Fruit fly (Drosophila melanogaster) whole organism, adult: ENCODE data around the gene f.

Experiments
- Clk ChIP-seq: fragments of 200-800 bp; sonication (Bioruptor generic); optimal IDR thresholded peaks from 2 replicates; lab custom pipeline; 2017; ENCODE audit warnings: missing biosample characterization, missing genetic modification characterization
- Hr96 ChIP-seq: fragments of 200-800 bp; sonication (Bioruptor generic); optimal IDR thresholded peaks from 2 replicates; lab custom pipeline; 2016; ENCODE audit warnings: missing biosample characterization, missing genetic modification characterization
- bab1 ChIP-seq: fragments of 200-800 bp; sonication (Bioruptor generic); optimal IDR thresholded peaks from 3 replicates; lab custom pipeline; 2019; ENCODE audit warnings: missing biosample characterization, mild to moderate bottlenecking, missing genetic modification characterization, moderate library complexity
- cic ChIP-seq: fragments of 200-800 bp; sonication (Bioruptor generic); optimal IDR thresholded peaks from 2 replicates; lab custom pipeline; 2017; ENCODE audit warnings: missing biosample characterization, mild to moderate bottlenecking, missing genetic modification characterization, moderate library complexity

dm6 chrX:17284400-17284799, 51.7 kb downstream of the f start, which contains the start of gene CG8661:
- TF ChIP-seq Clk (GFP tag; lab: Kevin White, UChicago) (no peak), Hr96 (GFP tag; lab: Kevin White, UChicago) (no peak), bab1 (GFP tag; lab: Kevin White, UChicago) (no peak), cic (GFP tag; lab: Kevin White, UChicago) (no peak)
